Worm (Caenorhabditis elegans) whole organism, young adult: Measurements from ENCODE around the gene col-14.

Experiments used
- B0261.1 ChIP-seq: sonication (generic microtip); optimal IDR thresholded peaks from 2 replicates; lab custom pipeline; 2016; ENCODE audit warnings: mild to moderate bottlenecking, missing genetic modification characterization, moderate library complexity, missing compliant biosample characterization
- B0336.3 ChIP-seq: fragments of 200-800 bp; sonication (Bioruptor generic); IDR thresholded peaks from 2 replicates; pipeline ENCODE4 v1.3.6; 2022; ENCODE audit warnings: missing genetic modification characterization, missing compliant biosample characterization
- D2030.7 ChIP-seq: fragments of 200-800 bp; sonication (Bioruptor generic); IDR thresholded peaks from 2 replicates; pipeline ENCODE4 v1.3.6; 2022; ENCODE audit warnings: missing genetic modification reagents, missing genetic modification characterization, missing compliant biosample characterization
- F10E7.11 ChIP-seq: sonication (generic microtip); optimal IDR thresholded peaks from 2 replicates; lab custom pipeline; 2017; ENCODE audit warnings: mild to moderate bottlenecking, missing genetic modification characterization, moderate library complexity, missing compliant biosample characterization
- F49E8.2 ChIP-seq: sonication (generic microtip); optimal IDR thresholded peaks from 3 replicates; lab custom pipeline; 2017; ENCODE audit warnings: missing genetic modification characterization, mild to moderate bottlenecking, missing compliant biosample characterization, antibody characterized with exemption, moderate library complexity; ENCODE audit not compliant: insufficient read depth
- ZK185.1 ChIP-seq: sonication (generic microtip); optimal IDR thresholded peaks from 2 replicates; lab custom pipeline; 2016; ENCODE audit warnings: mild to moderate bottlenecking, missing genetic modification characterization, missing compliant biosample characterization; ENCODE audit not compliant: poor library complexity, severe bottlenecking
- attf-3 ChIP-seq: fragments of 200-800 bp; sonication (Bioruptor generic); conservative IDR thresholded peaks from 2 replicates; pipeline ENCODE4 v1.3.6; 2022; ENCODE audit warnings: missing genetic modification reagents, missing genetic modification characterization, missing compliant biosample characterization
- attf-5 ChIP-seq: fragments of 200-800 bp; sonication (Bioruptor generic); optimal IDR thresholded peaks from 2 replicates; lab custom pipeline; 2018; ENCODE audit warnings: mild to moderate bottlenecking, missing genetic modification characterization, missing compliant biosample characterization
- ccch-3 ChIP-seq: fragments of 200-800 bp; sonication (Bioruptor generic); optimal IDR thresholded peaks from 2 replicates; lab custom pipeline; 2018; ENCODE audit warnings: mild to moderate bottlenecking, missing genetic modification characterization, missing compliant biosample characterization
- ceh-79 ChIP-seq: sonication (generic microtip); optimal IDR thresholded peaks from 2 replicates; lab custom pipeline; 2017; ENCODE audit warnings: mild to moderate bottlenecking, missing genetic modification characterization, missing compliant biosample characterization
- dpff-1 ChIP-seq: sonication (generic microtip); optimal IDR thresholded peaks from 2 replicates; lab custom pipeline; 2017; ENCODE audit warnings: mild to moderate bottlenecking, missing genetic modification characterization, missing compliant biosample characterization
- dpl-1 ChIP-seq: fragments of 150-350 bp; optimal IDR thresholded peaks from 2 replicates; lab custom pipeline; 2014; ENCODE audit warnings: missing biosample characterization, missing genetic modification reagents, missing genetic modification characterization
- egl-44 ChIP-seq: fragments of 200-800 bp; sonication (Bioruptor generic); IDR thresholded peaks from 2 replicates; pipeline ENCODE4 v1.3.6; 2022; ENCODE audit warnings: missing genetic modification reagents, missing genetic modification characterization, missing compliant biosample characterization
- ekl-4 ChIP-seq: fragments of 200-800 bp; sonication (Bioruptor generic); IDR thresholded peaks from 2 replicates; pipeline ENCODE4 v1.3.6; 2022; ENCODE audit warnings: missing genetic modification reagents, missing genetic modification characterization, missing compliant biosample characterization
- him-1 ChIP-seq: sonication (generic microtip); optimal IDR thresholded peaks from 2 replicates; lab custom pipeline; 2016; ENCODE audit warnings: missing genotype, missing genetic modification reagents, missing genetic modification characterization, missing compliant biosample characterization
- hlh-26 ChIP-seq: fragments of 200-800 bp; sonication (Bioruptor generic); conservative IDR thresholded peaks from 2 replicates; pipeline ENCODE4 v1.3.6; 2022; ENCODE audit warnings: missing genetic modification reagents, missing genetic modification characterization, missing compliant biosample characterization
- hmg-1.2 ChIP-seq: fragments of 200-800 bp; sonication (Bioruptor generic); IDR thresholded peaks from 2 replicates; pipeline ENCODE4 v1.3.6; 2022; ENCODE audit warnings: missing genetic modification reagents, missing genetic modification characterization, missing compliant biosample characterization
- lag-1 ChIP-seq: fragments of 200-800 bp; sonication (Bioruptor generic); IDR thresholded peaks from 2 replicates; pipeline ENCODE4 v1.3.6; 2022; ENCODE audit warnings: missing genetic modification reagents, missing genetic modification characterization, missing compliant biosample characterization
- lin-26 ChIP-seq: fragments of 200-800 bp; sonication (Bioruptor generic); IDR thresholded peaks from 2 replicates; pipeline ENCODE4 v1.3.6; 2022; ENCODE audit warnings: missing genetic modification reagents, missing genetic modification characterization, missing compliant biosample characterization
- lin-40 ChIP-seq: sonication (generic microtip); optimal IDR thresholded peaks from 2 replicates; lab custom pipeline; 2016; ENCODE audit warnings: missing genetic modification characterization, mild to moderate bottlenecking, missing compliant biosample characterization, missing genotype, missing genetic modification reagents
- lin-54 ChIP-seq: fragments of 200-800 bp; sonication (Bioruptor generic); optimal IDR thresholded peaks from 2 replicates; lab custom pipeline; 2018; ENCODE audit warnings: mild to moderate bottlenecking, missing genetic modification characterization, missing compliant biosample characterization
- lsy-27 ChIP-seq: sonication (generic microtip); optimal IDR thresholded peaks from 2 replicates; lab custom pipeline; 2017; ENCODE audit warnings: missing genetic modification characterization, mild to moderate bottlenecking, missing compliant biosample characterization, antibody characterized with exemption, missing genotype, borderline replicate concordance; ENCODE audit not compliant: insufficient read depth
- madf-8 ChIP-seq: fragments of 200-800 bp; sonication (Bioruptor generic); conservative IDR thresholded peaks from 2 replicates; pipeline ENCODE4 v1.3.6; 2022; ENCODE audit warnings: missing genetic modification reagents, missing genetic modification characterization, missing compliant biosample characterization
- mcd-1 ChIP-seq: fragments of 200-800 bp; sonication (Bioruptor generic); IDR thresholded peaks from 2 replicates; pipeline ENCODE4 v1.3.6; 2022; ENCODE audit warnings: missing genetic modification reagents, missing genetic modification characterization, missing compliant biosample characterization
- nfya-1 ChIP-seq: sonication (generic microtip); optimal IDR thresholded peaks from 2 replicates; lab custom pipeline; 2017; ENCODE audit warnings: antibody characterized with exemption, missing compliant biosample characterization, missing genetic modification characterization, borderline replicate concordance; ENCODE audit not compliant: insufficient read depth
- nfya-2 ChIP-seq: fragments of 200-800 bp; sonication (Bioruptor generic); IDR thresholded peaks from 2 replicates; pipeline ENCODE4 v1.3.6; 2022; ENCODE audit warnings: missing genetic modification reagents, missing genetic modification characterization, missing compliant biosample characterization
- nfyb-1 ChIP-seq: fragments of 200-800 bp; sonication (Bioruptor generic); IDR thresholded peaks from 2 replicates; pipeline ENCODE4 v1.3.6; 2022; ENCODE audit warnings: missing genetic modification reagents, missing genetic modification characterization, missing compliant biosample characterization
- nhr-80 ChIP-seq: sonication (generic microtip); optimal IDR thresholded peaks from 2 replicates; lab custom pipeline; 2016; ENCODE audit warnings: missing genetic modification characterization, missing compliant biosample characterization
- pbrm-1 ChIP-seq: fragments of 200-800 bp; sonication (Bioruptor generic); IDR thresholded peaks from 2 replicates; pipeline ENCODE4 v1.3.6; 2022; ENCODE audit warnings: missing genetic modification reagents, missing genetic modification characterization, missing compliant biosample characterization
- rcor-1 ChIP-seq: fragments of 200-800 bp; sonication (Bioruptor generic); IDR thresholded peaks from 2 replicates; pipeline ENCODE4 v1.3.6; 2022; ENCODE audit warnings: missing genetic modification reagents, missing genetic modification characterization, missing compliant biosample characterization
- rec-8 ChIP-seq, 2 experiments: sonication (generic microtip); optimal IDR thresholded peaks; 2 replicates each; lab custom pipeline; 2016; ENCODE audit warnings: mild to moderate bottlenecking in 2 of 2, missing genetic modification characterization in 2 of 2, missing genetic modification reagents in 2 of 2, missing genotype in 2 of 2, missing biosample characterization in 1 of 2, missing compliant biosample characterization in 1 of 2, moderate library complexity in 1 of 2
- rpc-1 ChIP-seq, 2 experiments: fragments of 150-350 bp in 1 of 2; sonication (generic microtip) in 1 of 2; optimal IDR thresholded peaks; 2 replicates each; lab custom pipeline; 2014 to 2018; ENCODE audit warnings: missing biosample characterization in 1 of 2, missing genetic modification characterization in 1 of 2, missing genetic modification reagents in 1 of 2, missing genotype in 1 of 2
- sdz-38 ChIP-seq: sonication (generic microtip); optimal IDR thresholded peaks from 2 replicates; lab custom pipeline; 2016; ENCODE audit warnings: missing genotype, missing genetic modification characterization, missing compliant biosample characterization
- snpc-1.1 ChIP-seq: sonication (generic microtip); optimal IDR thresholded peaks from 2 replicates; lab custom pipeline; 2017; ENCODE audit warnings: missing genetic modification characterization, mild to moderate bottlenecking, missing compliant biosample characterization, antibody characterized with exemption, moderate library complexity, missing genotype, missing genetic modification reagents; ENCODE audit not compliant: insufficient read depth
- snpc-1.3 ChIP-seq: sonication (generic microtip); optimal IDR thresholded peaks from 2 replicates; lab custom pipeline; 2017; ENCODE audit warnings: missing genetic modification characterization, mild to moderate bottlenecking, missing compliant biosample characterization, antibody characterized with exemption, moderate library complexity, missing genotype, missing genetic modification reagents; ENCODE audit not compliant: insufficient read depth
- snpc-4 ChIP-seq, 5 experiments: fragments of 150-350 bp in 1 of 5; sonication (generic microtip) in 4 of 5; optimal IDR thresholded peaks; 2 replicates each; lab custom pipeline; 2014 to 2018; ENCODE audit warnings: missing genetic modification characterization in 5 of 5, missing biosample characterization in 3 of 5, antibody characterized with exemption in 2 of 5, mild to moderate bottlenecking in 2 of 5, missing compliant biosample characterization in 2 of 5, missing genotype in 2 of 5, moderate library complexity in 2 of 5, missing genetic modification reagents in 1 of 5
- somi-1 ChIP-seq: fragments of 200-800 bp; sonication (Bioruptor generic); optimal IDR thresholded peaks from 2 replicates; lab custom pipeline; 2018; ENCODE audit warnings: mild to moderate bottlenecking, missing genetic modification characterization, missing compliant biosample characterization
- sptf-2 ChIP-seq: fragments of 200-800 bp; sonication (Bioruptor generic); optimal IDR thresholded peaks from 2 replicates; lab custom pipeline; 2018; ENCODE audit warnings: mild to moderate bottlenecking, missing genetic modification characterization, missing compliant biosample characterization
- tbp1 ChIP-seq: fragments of 200-800 bp; sonication (Bioruptor generic); optimal IDR thresholded peaks from 2 replicates; lab custom pipeline; 2018; ENCODE audit warnings: mild to moderate bottlenecking, missing genetic modification characterization, missing compliant biosample characterization
- tlf-1 ChIP-seq: fragments of 200-800 bp; sonication (Bioruptor generic); optimal IDR thresholded peaks from 2 replicates; lab custom pipeline; 2018; ENCODE audit warnings: mild to moderate bottlenecking, missing genetic modification characterization, missing compliant biosample characterization
- unc-130 ChIP-seq: sonication (generic microtip); optimal IDR thresholded peaks from 2 replicates; lab custom pipeline; 2016; ENCODE audit warnings: missing genetic modification reagents, missing genetic modification characterization, missing compliant biosample characterization
- ztf-3 ChIP-seq: fragments of 200-800 bp; sonication (Bioruptor generic); optimal IDR thresholded peaks from 2 replicates; lab custom pipeline; 2018; ENCODE audit warnings: mild to moderate bottlenecking, missing genetic modification characterization, missing compliant biosample characterization

The col-14 gene

DNA sequence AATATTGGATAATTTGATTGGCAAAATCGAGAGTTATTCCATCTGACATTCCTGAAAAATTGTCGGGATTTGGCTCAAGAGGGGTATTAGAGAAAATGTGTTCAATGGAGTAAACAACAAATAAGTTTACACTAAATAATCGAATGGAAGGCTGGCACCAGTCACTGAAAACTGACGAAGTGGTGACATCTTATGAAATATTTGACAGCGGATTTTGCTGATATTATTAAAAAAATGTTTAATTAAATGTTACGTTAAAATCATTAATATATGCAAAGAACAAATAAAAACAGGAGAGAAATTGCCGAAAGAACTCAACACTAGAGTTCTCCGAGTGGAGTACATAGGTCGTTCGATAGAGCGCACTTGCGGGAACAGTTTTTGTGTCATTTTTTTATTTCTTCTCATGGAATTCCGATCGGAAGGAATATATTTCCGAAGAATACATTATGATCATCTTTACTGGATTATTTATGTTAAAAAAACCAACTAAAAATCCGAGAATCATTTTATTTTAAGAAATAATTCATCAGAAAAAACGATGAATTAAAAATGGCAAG, 32.4 kb downstream of the col-14 start, which contains the start of gene tag-322 (continued):
- TF ChIP-seq nhr-80 (no peak), ZK185.1 (tag; lab: Kevin White, UChicago) (peak; percentile 35), B0261.1 (tag; lab: Kevin White, UChicago) (no peak), lsy-27 (tag; lab: Kevin White, UChicago) (no peak), attf-5 (peak; percentile 19), lin-54 (no peak), unc-130 (no peak), sptf-2 (GFP tag; lab: Kevin White, UChicago) (no peak), snpc-4 (GFP tag; optimal IDR thresholded peaks at IDR 0.05; lab: Kevin White, UChicago) (no peak), snpc-4 (tag; optimal IDR thresholded peaks at IDR 0.05; lab: Kevin White, UChicago) (peak in 2 of 4 experiments; percentile 19 to 42), rcor-1 (GFP tag; lab: Robert Waterston, UW) (no peak), sdz-38 (tag; lab: Kevin White, UChicago) (no peak), mcd-1 (GFP tag; lab: Robert Waterston, UW) (peak; percentile 93), tbp1 (peak; percentile 16), ekl-4 (GFP tag; lab: Robert Waterston, UW) (peak; percentile 50; the same call in 1 of the 2 replicates), him-1 (tag; lab: Kevin White, UChicago) (no peak), B0336.3 (0 out of 2 replicates have a peak, but pooled peaks have one; percentile 39)

DNA sequence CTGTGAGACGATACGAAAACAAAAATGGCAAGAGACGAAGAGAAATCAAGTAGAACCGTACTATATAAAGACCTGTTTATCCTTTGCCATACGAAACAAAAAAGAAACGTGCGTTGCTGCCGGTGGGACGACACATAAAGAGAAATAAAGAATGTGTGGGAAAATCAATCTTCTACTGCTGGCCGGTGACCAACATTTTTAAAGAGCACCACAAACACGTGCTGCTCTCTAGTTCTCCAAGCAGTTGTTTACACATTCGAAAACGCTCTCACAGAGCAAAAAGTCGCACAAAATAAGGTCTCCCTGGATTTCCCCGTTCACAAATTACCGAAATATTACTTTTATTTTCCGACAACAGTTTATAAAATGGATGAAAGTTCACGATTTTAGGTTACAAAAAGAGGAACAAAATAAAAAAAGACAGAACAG, 36.3 kb downstream of the col-14 start, which contains the start of gene imp-3:
Gene imp-3 (minus strand): TSS at position 93 of the 429 bp plus-strand sequence.
- TF ChIP-seq rpc-1 (optimal IDR thresholded peaks at IDR 0.05; lab: Kevin White, UChicago) (no peak), rpc-1 (tag; optimal IDR thresholded peaks at IDR 0.05; lab: Kevin White, UChicago) (no peak), snpc-4 (GFP tag; optimal IDR thresholded peaks at IDR 0.05; lab: Kevin White, UChicago) (no peak), snpc-4 (tag; optimal IDR thresholded peaks at IDR 0.05; lab: Kevin White, UChicago) (peak in 2 of 4 experiments; percentile 27 to 44), ztf-3 (GFP tag; lab: Kevin White, UChicago) (no peak), lsy-27 (tag; lab: Kevin White, UChicago) (no peak), B0261.1 (tag; lab: Kevin White, UChicago) (no peak), nfya-2 (GFP tag; lab: Robert Waterston, UW) (no peak), D2030.7 (GFP tag; lab: Robert Waterston, UW) (no peak), dpl-1 (GFP tag; lab: Kevin White, UChicago) (no peak), nfya-1 (no peak), sptf-2 (GFP tag; lab: Kevin White, UChicago) (no peak), ceh-79 (tag; lab: Kevin White, UChicago) (peak; percentile 49), hlh-26 (no peak), pbrm-1 (GFP tag; lab: Robert Waterston, UW) (peak; percentile 62), lin-26 (peak; percentile 77), lag-1 (GFP tag; lab: Robert Waterston, UW) (no peak), rec-8 (tag; optimal IDR thresholded peaks at IDR 0.05; lab: Kevin White, UChicago) (no peak), tlf-1 (GFP tag; lab: Kevin White, UChicago) (peak; percentile 53), F49E8.2 (tag; lab: Kevin White, UChicago) (peak; percentile 81), snpc-1.3 (peak; percentile 11), ccch-3 (no peak), somi-1 (GFP tag; lab: Kevin White, UChicago) (no peak), attf-3 (GFP tag; lab: Robert Waterston, UW) (0 out of 2 replicates have a peak, but pooled peaks have one; percentile 27), nhr-80 (peak; percentile 22), lin-40 (tag; lab: Kevin White, UChicago) (peak; percentile 60), snpc-1.1 (tag; lab: Kevin White, UChicago) (peak; percentile 19), nfyb-1 (peak; percentile 69), F10E7.11 (peak; percentile 69), egl-44 (GFP tag; lab: Robert Waterston, UW) (0 out of 2 replicates have a peak, but pooled peaks have one; percentile 48), dpff-1 (tag; lab: Kevin White, UChicago) (peak; percentile 7), mcd-1 (GFP tag; lab: Robert Waterston, UW) (peak; percentile 73), hmg-1.2 (GFP tag; lab: Robert Waterston, UW) (no peak; the same call in 1 of the 2 replicates), him-1 (tag; lab: Kevin White, UChicago) (no peak), madf-8 (GFP tag; lab: Robert Waterston, UW) (0 out of 2 replicates have a peak, but pooled peaks have one; percentile 10), tbp1 (peak; percentile 60), ekl-4 (GFP tag; lab: Robert Waterston, UW) (peak; percentile 83)
